Fruit fly (Drosophila melanogaster) whole organism, embryonic: ENCODE data around the gene Cyp4ac1.
A peak's percentile ranks its signal among the peaks of the same experiment; 100 is the strongest.

Experiments
- ATbp ChIP-seq: fragments of 200-800 bp; sonication (Bioruptor generic); optimal IDR thresholded peaks from 2 replicates; lab custom pipeline; 2017; ENCODE audit warnings: missing biosample characterization, mild to moderate bottlenecking, missing genetic modification characterization, missing genetic modification reagents
- CG10321 ChIP-seq: fragments of 200-800 bp; sonication (Bioruptor generic); IDR thresholded peaks from 2 replicates; pipeline ENCODE4 v1.3.6; 2022; ENCODE audit warnings: missing biosample characterization, missing genetic modification characterization
- CG11456 ChIP-seq: fragments of 200-800 bp; sonication (Bioruptor generic); IDR thresholded peaks from 3 replicates; pipeline ENCODE4 v1.3.6; 2022; ENCODE audit warnings: missing biosample characterization, missing genetic modification characterization
- CG11696 ChIP-seq: fragments of 200-800 bp; sonication (Bioruptor generic); IDR thresholded peaks from 2 replicates; pipeline ENCODE4 v1.3.6; 2022; ENCODE audit warnings: missing biosample characterization, missing genetic modification characterization
- CG12071 ChIP-seq: fragments of 200-800 bp; sonication (Bioruptor generic); optimal IDR thresholded peaks from 3 replicates; lab custom pipeline; 2018; ENCODE audit warnings: missing biosample characterization, mild to moderate bottlenecking, missing genetic modification characterization
- CG12769 ChIP-seq: fragments of 200-800 bp; sonication (Bioruptor generic); optimal IDR thresholded peaks from 2 replicates; lab custom pipeline; 2019; ENCODE audit warnings: missing biosample characterization, mild to moderate bottlenecking, missing genetic modification characterization, moderate library complexity
- CG13424 ChIP-seq: fragments of 200-800 bp; sonication (Bioruptor generic); optimal IDR thresholded peaks from 2 replicates; lab custom pipeline; 2019; ENCODE audit warnings: missing biosample characterization, mild to moderate bottlenecking, missing genetic modification characterization, moderate library complexity
- CG13894 ChIP-seq: fragments of 200-800 bp; sonication (Bioruptor generic); optimal IDR thresholded peaks from 3 replicates; lab custom pipeline; 2018; ENCODE audit warnings: missing biosample characterization, mild to moderate bottlenecking, missing genetic modification characterization, moderate library complexity
- CG14014 ChIP-seq: fragments of 200-800 bp; sonication (Bioruptor generic); IDR thresholded peaks from 2 replicates; pipeline ENCODE4 v1.3.6; 2022; ENCODE audit warnings: missing biosample characterization, missing genetic modification characterization
- CG15696 ChIP-seq: fragments of 200-800 bp; sonication (Bioruptor generic); optimal IDR thresholded peaks from 2 replicates; lab custom pipeline; 2019; ENCODE audit warnings: missing biosample characterization, mild to moderate bottlenecking, missing genetic modification characterization, moderate library complexity
- CG2712 ChIP-seq: fragments of 200-800 bp; optimal IDR thresholded peaks from 3 replicates; lab custom pipeline; 2019; ENCODE audit warnings: missing biosample characterization, mild to moderate bottlenecking, missing genetic modification characterization, moderate library complexity
- CG31365 ChIP-seq: fragments of 200-800 bp; sonication (Bioruptor generic); optimal IDR thresholded peaks from 2 replicates; lab custom pipeline; 2018; ENCODE audit warnings: missing biosample characterization, mild to moderate bottlenecking, missing genetic modification characterization
- CG4617 ChIP-seq: fragments of 200-800 bp; sonication (Bioruptor generic); optimal IDR thresholded peaks from 3 replicates; lab custom pipeline; 2016; ENCODE audit warnings: missing biosample characterization, missing genetic modification characterization, borderline replicate concordance
- CG7786 ChIP-seq: fragments of 200-800 bp; sonication (Bioruptor generic); optimal IDR thresholded peaks from 2 replicates; lab custom pipeline; 2016; ENCODE audit warnings: missing biosample characterization, missing genetic modification characterization
- CG8089 ChIP-seq: fragments of 200-800 bp; sonication (Bioruptor generic); optimal IDR thresholded peaks from 3 replicates; lab custom pipeline; 2016; ENCODE audit warnings: missing biosample characterization, missing genetic modification characterization
- CG8290 ChIP-seq, 3 experiments: fragments of 200-800 bp; sonication (Bioruptor generic); optimal IDR thresholded peaks; 2 replicates each; lab custom pipeline; 2016 to 2019; ENCODE audit warnings: missing biosample characterization in 3 of 3, missing genetic modification characterization in 3 of 3, mild to moderate bottlenecking in 2 of 3, moderate library complexity in 1 of 3
- CG9817 ChIP-seq: fragments of 200-800 bp; sonication (Bioruptor generic); optimal IDR thresholded peaks from 2 replicates; lab custom pipeline; 2018; ENCODE audit warnings: missing biosample characterization, mild to moderate bottlenecking, missing genetic modification characterization, moderate library complexity
- Dad ChIP-seq: fragments of 200-800 bp; sonication (Bioruptor generic); optimal IDR thresholded peaks from 3 replicates; lab custom pipeline; 2016; ENCODE audit warnings: missing biosample characterization, missing genetic modification characterization
- Dll ChIP-seq: fragments of 200-800 bp; sonication (Bioruptor generic); IDR thresholded peaks from 4 replicates; pipeline ENCODE4 v1.3.6; 2022; ENCODE audit warnings: missing biosample characterization, missing genetic modification characterization; ENCODE audit not compliant: partially characterized antibody
- Fer3 ChIP-seq: fragments of 200-800 bp; sonication (Bioruptor generic); optimal IDR thresholded peaks from 2 replicates; lab custom pipeline; 2018; ENCODE audit warnings: missing biosample characterization, mild to moderate bottlenecking, missing genetic modification characterization, moderate library complexity
- HLH4C ChIP-seq: fragments of 200-800 bp; sonication (Bioruptor generic); IDR thresholded peaks from 3 replicates; pipeline ENCODE4 v1.3.6; 2022; ENCODE audit warnings: missing biosample characterization, missing genetic modification characterization; ENCODE audit not compliant: partially characterized antibody
- HLHmδ ChIP-seq: fragments of 200-800 bp; sonication (Bioruptor generic); optimal IDR thresholded peaks from 2 replicates; lab custom pipeline; 2018; ENCODE audit warnings: missing biosample characterization, mild to moderate bottlenecking, missing genetic modification characterization, moderate library complexity
- Hand ChIP-seq: fragments of 200-800 bp; sonication (Bioruptor generic); optimal IDR thresholded peaks from 2 replicates; lab custom pipeline; 2017; ENCODE audit warnings: mild to moderate bottlenecking, missing biosample characterization, missing genetic modification reagents, missing genetic modification characterization
- HmgZ ChIP-seq: fragments of 200-800 bp; sonication (Bioruptor generic); optimal IDR thresholded peaks from 2 replicates; lab custom pipeline; 2018; ENCODE audit warnings: missing biosample characterization, mild to moderate bottlenecking, missing genetic modification characterization
- Lhr ChIP-seq: fragments of 200-800 bp; sonication (Bioruptor generic); optimal IDR thresholded peaks from 3 replicates; lab custom pipeline; 2017; ENCODE audit warnings: mild to moderate bottlenecking, missing biosample characterization, missing genetic modification reagents, missing genetic modification characterization
- Opbp ChIP-seq: fragments of 200-800 bp; sonication (Bioruptor generic); IDR thresholded peaks from 3 replicates; pipeline ENCODE4 v1.3.6; 2022; ENCODE audit warnings: missing biosample characterization, missing genetic modification characterization; ENCODE audit not compliant: partially characterized antibody
- Side ChIP-seq: fragments of 200-800 bp; sonication (Bioruptor generic); optimal IDR thresholded peaks from 2 replicates; lab custom pipeline; 2016; ENCODE audit warnings: missing biosample characterization, missing genetic modification characterization
- Sox100B ChIP-seq: fragments of 200-800 bp; sonication (Bioruptor generic); optimal IDR thresholded peaks from 3 replicates; lab custom pipeline; 2018; ENCODE audit warnings: missing biosample characterization, mild to moderate bottlenecking, missing genetic modification characterization
- Spps ChIP-seq: fragments of 200-800 bp; sonication (Bioruptor generic); optimal IDR thresholded peaks from 2 replicates; lab custom pipeline; 2018; ENCODE audit warnings: missing biosample characterization, mild to moderate bottlenecking, missing genetic modification characterization
- Sry-β ChIP-seq: fragments of 200-800 bp; sonication (Bioruptor generic); optimal IDR thresholded peaks from 2 replicates; lab custom pipeline; 2018; ENCODE audit warnings: missing biosample characterization, mild to moderate bottlenecking, missing genetic modification characterization, moderate library complexity
- Xbp1 ChIP-seq: fragments of 200-800 bp; sonication (Bioruptor generic); optimal IDR thresholded peaks from 3 replicates; lab custom pipeline; 2016; ENCODE audit warnings: missing biosample characterization, mild to moderate bottlenecking, missing genetic modification characterization
- YL-1 ChIP-seq: fragments of 200-800 bp; sonication (Bioruptor generic); optimal IDR thresholded peaks from 3 replicates; lab custom pipeline; 2017; ENCODE audit warnings: missing biosample characterization, mild to moderate bottlenecking, missing genetic modification characterization
- al ChIP-seq: fragments of 200-800 bp; sonication (Bioruptor generic); IDR thresholded peaks from 2 replicates; pipeline ENCODE4 v1.3.6; 2022; ENCODE audit warnings: missing biosample characterization, missing genetic modification characterization
- cad ChIP-seq: fragments of >200 bp; optimal IDR thresholded peaks from 2 replicates; lab custom pipeline; 2017; ENCODE audit warnings: missing biosample characterization, missing genetic modification characterization
- chif ChIP-seq, 2 experiments: fragments of 200-800 bp; sonication (Bioruptor generic); optimal IDR thresholded peaks; 3 replicates each; lab custom pipeline; 2016; ENCODE audit warnings: missing biosample characterization in 2 of 2, missing genetic modification characterization in 2 of 2
- ci ChIP-seq: fragments of 200-800 bp; sonication (Bioruptor generic); IDR thresholded peaks from 3 replicates; pipeline ENCODE4 v1.3.6; 2022; ENCODE audit warnings: missing biosample characterization, missing genetic modification characterization
- emc ChIP-seq: fragments of 200-800 bp; sonication (Bioruptor generic); optimal IDR thresholded peaks from 2 replicates; lab custom pipeline; 2016; ENCODE audit warnings: missing biosample characterization, missing genetic modification characterization
- esg ChIP-seq: fragments of 200-800 bp; sonication (Bioruptor generic); conservative IDR thresholded peaks from 2 replicates; pipeline ENCODE4 v1.3.6; 2022; ENCODE audit warnings: missing biosample characterization, missing genetic modification characterization
- fd102C ChIP-seq: fragments of 200-800 bp; sonication (Bioruptor generic); optimal IDR thresholded peaks from 2 replicates; lab custom pipeline; 2018; ENCODE audit warnings: missing biosample characterization, mild to moderate bottlenecking, missing genetic modification characterization, moderate library complexity
- gce ChIP-seq: fragments of 200-800 bp; sonication (Bioruptor generic); IDR thresholded peaks from 3 replicates; pipeline ENCODE4 v1.3.6; 2022; ENCODE audit warnings: missing biosample characterization, missing genetic modification characterization
- gsb-n ChIP-seq: fragments of 200-800 bp; sonication (Bioruptor generic); optimal IDR thresholded peaks from 3 replicates; lab custom pipeline; 2018; ENCODE audit warnings: missing biosample characterization, mild to moderate bottlenecking, missing genetic modification characterization
- gt ChIP-seq: fragments of 200-800 bp; sonication (Bioruptor generic); IDR thresholded peaks from 2 replicates; pipeline ENCODE4 v1.3.6; 2022; ENCODE audit warnings: missing biosample characterization, missing genetic modification characterization
- mirr ChIP-seq: fragments of 200-800 bp; sonication (Bioruptor generic); optimal IDR thresholded peaks from 3 replicates; lab custom pipeline; 2018; ENCODE audit warnings: missing biosample characterization, mild to moderate bottlenecking, missing genetic modification characterization
- nau ChIP-seq: fragments of 200-800 bp; sonication (Bioruptor generic); optimal IDR thresholded peaks from 3 replicates; lab custom pipeline; 2017; ENCODE audit warnings: missing biosample characterization, mild to moderate bottlenecking, missing genetic modification characterization, missing genetic modification reagents
- pita ChIP-seq: fragments of 200-800 bp; sonication (Bioruptor generic); optimal IDR thresholded peaks from 2 replicates; lab custom pipeline; 2017; ENCODE audit warnings: missing biosample characterization, mild to moderate bottlenecking, missing genetic modification characterization
- pum ChIP-seq: fragments of 200-800 bp; sonication (Bioruptor generic); optimal IDR thresholded peaks from 2 replicates; lab custom pipeline; 2016; ENCODE audit warnings: missing biosample characterization, missing genetic modification characterization
- sisA ChIP-seq: fragments of 200-800 bp; sonication (Bioruptor generic); IDR thresholded peaks from 2 replicates; pipeline ENCODE4 v1.3.6; 2022; ENCODE audit warnings: missing biosample characterization, missing genetic modification characterization
- ttk ChIP-seq: fragments of 200-800 bp; sonication (Bioruptor generic); IDR thresholded peaks from 2 replicates; pipeline ENCODE4 v2.1.2; 2022; ENCODE audit warnings: missing biosample characterization, missing genetic modification characterization
- vfl ChIP-seq: fragments of 200-800 bp; sonication (Bioruptor generic); optimal IDR thresholded peaks from 2 replicates; lab custom pipeline; 2016; ENCODE audit warnings: missing biosample characterization, missing genetic modification characterization

Gene Cyp4ac1

DNA sequence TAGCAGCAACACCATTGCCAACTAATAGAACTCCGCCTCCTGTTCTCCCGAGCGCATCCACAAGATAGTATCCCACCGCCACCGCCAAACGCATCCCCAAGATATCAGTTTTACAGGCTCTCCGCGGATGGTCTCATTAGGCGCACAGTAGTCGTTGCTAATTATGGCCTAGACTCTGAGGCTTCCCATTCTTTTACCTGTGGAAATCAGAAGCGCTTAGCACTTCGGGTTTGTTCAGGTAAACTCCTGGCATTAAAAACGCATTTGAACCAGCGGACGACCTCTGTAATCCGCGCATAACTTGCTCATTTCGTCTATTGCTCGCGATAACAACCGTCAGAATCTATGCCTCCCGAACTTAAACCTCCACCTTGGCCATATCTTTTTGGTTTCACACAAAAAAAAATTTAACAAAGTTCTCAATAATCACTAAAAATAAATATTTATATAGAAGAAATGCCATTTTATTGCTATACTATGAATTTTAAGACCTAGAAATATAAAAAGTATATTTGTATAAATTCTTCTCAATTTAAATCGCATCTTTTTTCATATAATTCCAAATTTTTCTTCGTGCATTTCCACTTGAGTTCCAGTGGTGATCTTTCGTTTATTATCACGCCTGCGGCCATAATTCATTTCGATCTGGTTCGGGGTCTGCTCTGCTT is 25.8 kb upstream of the Cyp4ac1 start (continued):
- TF ChIP-seq esg (GFP tag; lab: Robert Waterston, UW) (peak; percentile 46; the same call in 1 of the 2 replicates), CG11456 (GFP tag; lab: Robert Waterston, UW) (no peak), ttk (no peak; the same call in 1 of the 2 replicates), pum (no peak), CG13424 (tag; lab: Kevin White, UChicago) (peak; percentile 77), CG15696 (tag; lab: Kevin White, UChicago) (peak; percentile 80), emc (GFP tag; lab: Kevin White, UChicago) (no peak), CG7786 (GFP tag; lab: Kevin White, UChicago) (no peak), CG12769 (no peak), HLH4C (no peak), Xbp1 (peak; percentile 22), CG31365 (tag; lab: Kevin White, UChicago) (no peak), YL-1 (GFP tag; lab: Kevin White, UChicago) (no peak), Hand (no peak), CG4617 (GFP tag; lab: Kevin White, UChicago) (peak; percentile 11), gce (GFP tag; lab: Robert Waterston, UW) (0 out of 3 replicates have a peak, but pooled peaks have one; percentile 18), Dll (GFP tag; lab: Robert Waterston, UW) (no peak), Fer3 (tag; lab: Kevin White, UChicago) (no peak), CG2712 (tag; lab: Kevin White, UChicago) (peak; percentile 93), cad (GFP tag; lab: Kevin White, UChicago) (no peak), Spps (tag; lab: Kevin White, UChicago) (peak; percentile 76), CG10321 (no peak), Sox100B (peak; percentile 78), chif (GFP tag; optimal IDR thresholded peaks at IDR 0.05; lab: Kevin White, UChicago) (peak in 1 of 2 experiments; percentile 19), ATbp (GFP tag; lab: Kevin White, UChicago) (peak; percentile 60), CG8290 (GFP tag; optimal IDR thresholded peaks at IDR 0.05; lab: Kevin White, UChicago) (peak; percentile 18), CG8290 (tag; optimal IDR thresholded peaks at IDR 0.05; lab: Kevin White, UChicago) (no peak), gt (no peak), CG8089 (GFP tag; lab: Kevin White, UChicago) (no peak), gsb-n (peak; percentile 93), Dad (GFP tag; lab: Kevin White, UChicago) (no peak), Sry-β (GFP tag; lab: Kevin White, UChicago) (peak; percentile 5), CG9817 (no peak), HmgZ (tag; lab: Kevin White, UChicago) (no peak), CG11696 (GFP tag; lab: Robert Waterston, UW) (no peak), nau (peak; percentile 16), CG13894 (no peak), Opbp (GFP tag; lab: Robert Waterston, UW) (no peak), vfl (no peak), Side (no peak), mirr (GFP tag; lab: Kevin White, UChicago) (no peak), al (GFP tag; lab: Robert Waterston, UW) (no peak), fd102C (GFP tag; lab: Kevin White, UChicago) (no peak), CG12071 (GFP tag; lab: Kevin White, UChicago) (no peak), sisA (GFP tag; lab: Robert Waterston, UW) (peak; percentile 45), Lhr (peak; percentile 8), CG14014 (GFP tag; lab: Robert Waterston, UW) (no peak), HLHmδ (GFP tag; lab: Kevin White, UChicago) (no peak), ci (GFP tag; lab: Robert Waterston, UW) (peak; percentile 63; the same call in 1 of the 3 replicates), pita (GFP tag; lab: Kevin White, UChicago) (no peak)
